Fruit fly (Drosophila melanogaster) whole organism, embryonic: ENCODE measurements around the gene Rbp6.

Experiments
- CG11504 ChIP-seq: fragments of 200-800 bp; sonication (Bioruptor generic); optimal IDR thresholded peaks from 3 replicates; lab custom pipeline; 2019; ENCODE audit warnings: missing biosample characterization, mild to moderate bottlenecking, missing genetic modification characterization, moderate library complexity
- CG15479 ChIP-seq: fragments of 200-800 bp; sonication (Bioruptor generic); optimal IDR thresholded peaks from 3 replicates; lab custom pipeline; 2019; ENCODE audit warnings: missing biosample characterization, mild to moderate bottlenecking, missing genetic modification characterization, moderate library complexity
- CG3726 ChIP-seq: fragments of 200-800 bp; sonication (Bioruptor generic); IDR thresholded peaks from 3 replicates; pipeline ENCODE4, ENCODE4 v1.3.6; 2022; ENCODE audit warnings: missing biosample characterization, missing genetic modification characterization
- CG9727 ChIP-seq: fragments of 200-800 bp; sonication (Bioruptor generic); optimal IDR thresholded peaks from 3 replicates; lab custom pipeline; 2017; ENCODE audit warnings: missing biosample characterization, mild to moderate bottlenecking, missing genetic modification characterization
- CG9932 ChIP-seq: fragments of 200-800 bp; sonication (Bioruptor generic); IDR thresholded peaks from 2 replicates; pipeline ENCODE4 v1.3.6; 2022; ENCODE audit warnings: missing biosample characterization, missing genetic modification characterization
- Fer1 ChIP-seq: fragments of 200-800 bp; sonication (Bioruptor generic); optimal IDR thresholded peaks from 2 replicates; lab custom pipeline; 2017; ENCODE audit warnings: missing biosample characterization, mild to moderate bottlenecking, missing genetic modification characterization
- Gug ChIP-seq: fragments of 200-800 bp; sonication (Bioruptor generic); IDR thresholded peaks from 4 replicates; pipeline ENCODE4 v1.3.6; 2022; ENCODE audit warnings: missing biosample characterization, missing genetic modification characterization
- HLHmδ ChIP-seq: fragments of 200-800 bp; sonication (Bioruptor generic); optimal IDR thresholded peaks from 2 replicates; lab custom pipeline; 2018; ENCODE audit warnings: missing biosample characterization, mild to moderate bottlenecking, missing genetic modification characterization, moderate library complexity
- Hmx ChIP-seq: fragments of 200-800 bp; sonication (Bioruptor generic); optimal IDR thresholded peaks from 2 replicates; lab custom pipeline; 2016; ENCODE audit warnings: missing biosample characterization, missing genetic modification characterization
- Six4 ChIP-seq: fragments of 200-800 bp; sonication (Bioruptor generic); optimal IDR thresholded peaks from 2 replicates; lab custom pipeline; 2016; ENCODE audit warnings: missing biosample characterization, missing genetic modification characterization

- TF ChIP-seq CG9727 (no peak), Fer1 (GFP tag; lab: Kevin White, UChicago) (no peak), CG3726 (no peak), CG9932 (GFP tag; lab: Robert Waterston, UW) (no peak), HLHmδ (GFP tag; lab: Kevin White, UChicago) (no peak), Hmx (GFP tag; lab: Kevin White, UChicago) (no peak), CG11504 (tag; lab: Kevin White, UChicago) (no peak), Gug (no peak), CG15479 (GFP tag; lab: Kevin White, UChicago) (no peak), Six4 (GFP tag; lab: Kevin White, UChicago) (no peak)
Measured at dm6 chr3L:17257199-17257598, 19.2 kb upstream of the Rbp6 start.
